Worm (Caenorhabditis elegans) whole organism, midembryonic: ENCODE measurements around the gene lrpc-1.

Experiments
- T22C8.4 ChIP-seq: fragments of 200-800 bp; sonication (Bioruptor generic); IDR thresholded peaks from 2 replicates; pipeline ENCODE4 v1.3.6; 2022; ENCODE audit warnings: missing genetic modification characterization, missing compliant biosample characterization
- cog-1 ChIP-seq: sonication (generic microtip); optimal IDR thresholded peaks from 2 replicates; lab custom pipeline; 2016; ENCODE audit warnings: missing genetic modification characterization, missing compliant biosample characterization
- flt-1 ChIP-seq: fragments of 200-800 bp; sonication (Bioruptor generic); IDR thresholded peaks from 2 replicates; pipeline ENCODE4 v1.3.6; 2022; ENCODE audit warnings: missing genetic modification characterization, missing compliant biosample characterization
- klf-2 ChIP-seq: fragments of 200-800 bp; sonication (Bioruptor generic); conservative IDR thresholded peaks from 2 replicates; pipeline ENCODE4 v1.3.6; 2022; ENCODE audit warnings: missing genetic modification reagents, missing genetic modification characterization, missing compliant biosample characterization
- med-1 ChIP-seq: sonication (generic microtip); optimal IDR thresholded peaks from 2 replicates; lab custom pipeline; 2017; ENCODE audit warnings: missing genetic modification characterization, mild to moderate bottlenecking, missing compliant biosample characterization, antibody characterized with exemption, missing genetic modification reagents; ENCODE audit not compliant: insufficient read depth
- ref-1 ChIP-seq: fragments of 200-800 bp; sonication (Bioruptor generic); conservative IDR thresholded peaks from 2 replicates; pipeline ENCODE4 v1.3.6; 2022; ENCODE audit warnings: missing genetic modification reagents, missing genetic modification characterization, missing compliant biosample characterization
- tab-1 ChIP-seq: fragments of 200-800 bp; sonication (Bioruptor generic); IDR thresholded peaks from 2 replicates; pipeline ENCODE4 v1.3.6; 2022; ENCODE audit warnings: missing genetic modification characterization, missing compliant biosample characterization
- ztf-23 ChIP-seq: fragments of 200-800 bp; sonication (Bioruptor generic); IDR thresholded peaks from 2 replicates; pipeline ENCODE4 v1.3.6; 2022; ENCODE audit warnings: missing genetic modification reagents, missing genetic modification characterization, missing compliant biosample characterization
- ztf-29 ChIP-seq: fragments of 200-800 bp; sonication (Bioruptor generic); IDR thresholded peaks from 2 replicates; pipeline ENCODE4 v1.3.6; 2022; ENCODE audit warnings: missing genetic modification reagents, missing genetic modification characterization, missing compliant biosample characterization

ce11 chrV:5653990-5654499, 41.0 kb upstream of the lrpc-1 start, which contains the start of gene hex-2:
- no peak for TF ChIP-seq klf-2 (GFP tag; lab: Robert Waterston, UW)
- no peak for TF ChIP-seq med-1 (GFP tag; lab: Kevin White, UChicago)
- no peak for TF ChIP-seq ztf-29
- TF ChIP-seq T22C8.4 (GFP tag; lab: Robert Waterston, UW): no peak
- no peak for TF ChIP-seq flt-1 (GFP tag; lab: Robert Waterston, UW)
- no peak for TF ChIP-seq cog-1 (tag; lab: Kevin White, UChicago)
- TF ChIP-seq tab-1 (GFP tag; lab: Robert Waterston, UW): no peak
- TF ChIP-seq ref-1: no peak
- TF ChIP-seq ztf-23 (GFP tag; lab: Robert Waterston, UW): no peak
